Fruit fly (Drosophila melanogaster) whole organism, embryonic: Measurements from ENCODE around the gene CG9166.
A peak's percentile ranks its signal among the peaks of the same experiment; 100 is the strongest.

Source experiments
- Abd-B ChIP-seq: fragments of 200-800 bp; sonication (Bioruptor generic); optimal IDR thresholded peaks from 2 replicates; lab custom pipeline; 2018; ENCODE audit warnings: missing biosample characterization, mild to moderate bottlenecking, missing genetic modification characterization, moderate library complexity
- Ada2b ChIP-seq: fragments of 200-800 bp; sonication (Bioruptor generic); IDR thresholded peaks from 2 replicates; pipeline ENCODE4 v1.3.6; 2022; ENCODE audit warnings: missing biosample characterization, missing genetic modification characterization
- Atf6 ChIP-seq: fragments of 200-800 bp; sonication (Bioruptor generic); IDR thresholded peaks from 2 replicates; pipeline ENCODE4 v1.3.6; 2022; ENCODE audit warnings: missing biosample characterization, missing genetic modification characterization
- Bdp1 ChIP-seq: fragments of 200-800 bp; sonication (Bioruptor generic); optimal IDR thresholded peaks from 3 replicates; lab custom pipeline; 2016; ENCODE audit warnings: missing biosample characterization, missing genetic modification characterization
- BtbVII ChIP-seq: fragments of 200-800 bp; sonication (Bioruptor generic); optimal IDR thresholded peaks from 3 replicates; lab custom pipeline; 2017; ENCODE audit warnings: missing biosample characterization, mild to moderate bottlenecking, missing genetic modification characterization
- CG10366 ChIP-seq: fragments of 200-800 bp; sonication (Bioruptor generic); IDR thresholded peaks from 2 replicates; pipeline ENCODE4 v1.3.6; 2022; ENCODE audit warnings: missing biosample characterization, missing genetic modification characterization
- CG11456 ChIP-seq: fragments of 200-800 bp; sonication (Bioruptor generic); IDR thresholded peaks from 3 replicates; pipeline ENCODE4 v1.3.6; 2022; ENCODE audit warnings: missing biosample characterization, missing genetic modification characterization
- CG11504 ChIP-seq: fragments of 200-800 bp; sonication (Bioruptor generic); optimal IDR thresholded peaks from 3 replicates; lab custom pipeline; 2019; ENCODE audit warnings: missing biosample characterization, mild to moderate bottlenecking, missing genetic modification characterization, moderate library complexity
- CG13894 ChIP-seq: fragments of 200-800 bp; sonication (Bioruptor generic); optimal IDR thresholded peaks from 3 replicates; lab custom pipeline; 2018; ENCODE audit warnings: missing biosample characterization, mild to moderate bottlenecking, missing genetic modification characterization, moderate library complexity
- CG15011 ChIP-seq: fragments of 200-800 bp; sonication (Bioruptor generic); optimal IDR thresholded peaks from 3 replicates; lab custom pipeline; 2018; ENCODE audit warnings: missing biosample characterization, mild to moderate bottlenecking, missing genetic modification characterization
- CG15269 ChIP-seq: fragments of 200-800 bp; sonication (Bioruptor generic); optimal IDR thresholded peaks from 2 replicates; lab custom pipeline; 2018; ENCODE audit warnings: missing biosample characterization, mild to moderate bottlenecking, missing genetic modification characterization, moderate library complexity
- CG1529 ChIP-seq: fragments of 200-800 bp; sonication (Bioruptor generic); optimal IDR thresholded peaks from 3 replicates; lab custom pipeline; 2018; ENCODE audit warnings: missing biosample characterization, missing genetic modification characterization
- CG15514 ChIP-seq: fragments of 200-800 bp; sonication (Bioruptor generic); optimal IDR thresholded peaks from 3 replicates; lab custom pipeline; 2017; ENCODE audit warnings: missing biosample characterization, missing genetic modification characterization, mild to moderate bottlenecking, moderate library complexity, missing genetic modification reagents
- CG15696 ChIP-seq: fragments of 200-800 bp; sonication (Bioruptor generic); optimal IDR thresholded peaks from 2 replicates; lab custom pipeline; 2019; ENCODE audit warnings: missing biosample characterization, mild to moderate bottlenecking, missing genetic modification characterization, moderate library complexity
- CG17359 ChIP-seq: fragments of 200-800 bp; sonication (Bioruptor generic); optimal IDR thresholded peaks from 3 replicates; lab custom pipeline; 2018; ENCODE audit warnings: missing biosample characterization, mild to moderate bottlenecking, missing genetic modification characterization, moderate library complexity
- CG18011 ChIP-seq: fragments of 200-800 bp; sonication (Bioruptor generic); optimal IDR thresholded peaks from 2 replicates; lab custom pipeline; 2017; ENCODE audit warnings: missing biosample characterization, missing genetic modification characterization, mild to moderate bottlenecking, moderate library complexity, missing genotype
- CG2199 ChIP-seq: fragments of 200-800 bp; sonication (Bioruptor generic); IDR thresholded peaks from 3 replicates; pipeline ENCODE4 v1.3.6; 2022; ENCODE audit warnings: missing biosample characterization, missing genetic modification characterization
- CG33557 ChIP-seq: fragments of 200-800 bp; sonication (Bioruptor generic); optimal IDR thresholded peaks from 2 replicates; lab custom pipeline; 2019; ENCODE audit warnings: missing biosample characterization, mild to moderate bottlenecking, missing genetic modification characterization, moderate library complexity
- CG5180 ChIP-seq: fragments of 200-800 bp; sonication (Bioruptor generic); optimal IDR thresholded peaks from 3 replicates; lab custom pipeline; 2017; ENCODE audit warnings: missing biosample characterization, missing genetic modification characterization, mild to moderate bottlenecking, moderate library complexity, missing genetic modification reagents
- CG6765 ChIP-seq: fragments of 200-800 bp; sonication (Bioruptor generic); optimal IDR thresholded peaks from 3 replicates; lab custom pipeline; 2017; ENCODE audit warnings: missing biosample characterization, mild to moderate bottlenecking, missing genetic modification characterization
- CG7271 ChIP-seq: fragments of 200-800 bp; sonication (Bioruptor generic); optimal IDR thresholded peaks from 2 replicates; lab custom pipeline; 2018; ENCODE audit warnings: missing biosample characterization, mild to moderate bottlenecking, missing genetic modification characterization, moderate library complexity
- CG9797 ChIP-seq: fragments of 200-800 bp; sonication (Bioruptor generic); optimal IDR thresholded peaks from 3 replicates; lab custom pipeline; 2018; ENCODE audit warnings: missing biosample characterization, mild to moderate bottlenecking, missing genetic modification characterization
- CkIIα-i1 ChIP-seq: fragments of 200-800 bp; sonication (Bioruptor generic); IDR thresholded peaks from 2 replicates; pipeline ENCODE4 v1.3.6; 2022; ENCODE audit warnings: missing biosample characterization, missing genetic modification characterization
- D19A ChIP-seq: fragments of 200-800 bp; optimal IDR thresholded peaks from 3 replicates; lab custom pipeline; 2019; ENCODE audit warnings: missing biosample characterization, mild to moderate bottlenecking, missing genetic modification characterization, moderate library complexity
- Doc2 ChIP-seq: fragments of 200-800 bp; sonication (Bioruptor generic); IDR thresholded peaks from 2 replicates; pipeline ENCODE4 v1.3.6; 2022; ENCODE audit warnings: missing biosample characterization, missing genetic modification characterization
- Doc3 ChIP-seq: fragments of 200-800 bp; sonication (Bioruptor generic); IDR thresholded peaks from 3 replicates; pipeline ENCODE4 v1.3.6; 2022; ENCODE audit warnings: missing biosample characterization, missing genetic modification characterization; ENCODE audit not compliant: partially characterized antibody
- ERR ChIP-seq: fragments of 200-800 bp; sonication (Bioruptor generic); optimal IDR thresholded peaks from 2 replicates; lab custom pipeline; 2016; ENCODE audit warnings: missing biosample characterization, missing genetic modification characterization
- H15 ChIP-seq: fragments of 200-800 bp; sonication (Bioruptor generic); IDR thresholded peaks from 3 replicates; pipeline ENCODE4 v1.3.6; 2022; ENCODE audit warnings: missing biosample characterization, missing genetic modification characterization
- Jarid2 ChIP-seq: fragments of 200-800 bp; sonication (Bioruptor generic); optimal IDR thresholded peaks from 3 replicates; lab custom pipeline; 2017; ENCODE audit warnings: mild to moderate bottlenecking, missing biosample characterization, missing genetic modification reagents, missing genetic modification characterization
- Mes4 ChIP-seq: fragments of 200-800 bp; sonication (Bioruptor generic); optimal IDR thresholded peaks from 2 replicates; lab custom pipeline; 2016; ENCODE audit warnings: missing biosample characterization, missing genetic modification characterization
- NC2β ChIP-seq: fragments of 200-800 bp; sonication (Bioruptor generic); optimal IDR thresholded peaks from 2 replicates; lab custom pipeline; 2016; ENCODE audit warnings: missing biosample characterization, missing genetic modification characterization
- Nf-YC ChIP-seq: fragments of 200-800 bp; optimal IDR thresholded peaks from 3 replicates; lab custom pipeline; 2019; ENCODE audit warnings: missing biosample characterization, mild to moderate bottlenecking, missing genetic modification characterization, moderate library complexity
- NfI ChIP-seq: fragments of 200-800 bp; sonication (Bioruptor generic); optimal IDR thresholded peaks from 3 replicates; lab custom pipeline; 2018; ENCODE audit warnings: missing biosample characterization, mild to moderate bottlenecking, missing genetic modification characterization, moderate library complexity
- Ptx1 ChIP-seq: fragments of 200-800 bp; sonication (Bioruptor generic); IDR thresholded peaks from 2 replicates; pipeline ENCODE4 v1.3.6; 2022; ENCODE audit warnings: missing biosample characterization, missing genetic modification characterization
- Rfx ChIP-seq: fragments of 200-800 bp; sonication (Bioruptor generic); IDR thresholded peaks from 2 replicates; pipeline ENCODE4 v1.3.6; 2022; ENCODE audit warnings: missing biosample characterization, missing genetic modification characterization
- Sin3A ChIP-seq: fragments of >200 bp; optimal IDR thresholded peaks from 2 replicates; lab custom pipeline; 2018
- ab ChIP-seq: fragments of 200-800 bp; sonication (Bioruptor generic); optimal IDR thresholded peaks from 2 replicates; lab custom pipeline; 2016; ENCODE audit warnings: missing biosample characterization, missing genetic modification characterization
- abd-A ChIP-seq: fragments of 200-800 bp; sonication (Bioruptor generic); optimal IDR thresholded peaks from 3 replicates; lab custom pipeline; 2019; ENCODE audit warnings: missing biosample characterization, mild to moderate bottlenecking, missing genetic modification characterization, moderate library complexity
- ase ChIP-seq: fragments of 200-800 bp; sonication (Bioruptor generic); IDR thresholded peaks from 3 replicates; pipeline ENCODE4 v1.3.6; 2022; ENCODE audit warnings: missing biosample characterization, missing genetic modification characterization
- dati ChIP-seq: fragments of 200-800 bp; sonication (Bioruptor generic); IDR thresholded peaks from 2 replicates; pipeline ENCODE4 v1.3.6; 2022; ENCODE audit warnings: missing biosample characterization, missing genetic modification characterization
- exex ChIP-seq: fragments of 200-800 bp; sonication (Bioruptor generic); optimal IDR thresholded peaks from 4 replicates; lab custom pipeline; 2018; ENCODE audit warnings: missing biosample characterization, mild to moderate bottlenecking, missing genetic modification characterization, moderate library complexity
- hbn ChIP-seq: fragments of 200-800 bp; sonication (Bioruptor generic); IDR thresholded peaks from 2 replicates; pipeline ENCODE4 v1.3.6; 2022; ENCODE audit warnings: missing biosample characterization, missing genetic modification characterization; ENCODE audit not compliant: partially characterized antibody
- jigr1 ChIP-seq: fragments of 200-800 bp; sonication (Bioruptor generic); IDR thresholded peaks from 3 replicates; pipeline ENCODE4 v1.3.6; 2022; ENCODE audit warnings: missing biosample characterization, missing genetic modification characterization
- kah ChIP-seq: fragments of 200-800 bp; sonication (Bioruptor generic); optimal IDR thresholded peaks from 2 replicates; lab custom pipeline; 2018; ENCODE audit warnings: missing biosample characterization, mild to moderate bottlenecking, missing genetic modification characterization
- luna ChIP-seq: fragments of 200-800 bp; sonication (Bioruptor generic); optimal IDR thresholded peaks from 2 replicates; lab custom pipeline; 2016; ENCODE audit warnings: missing biosample characterization, missing genetic modification characterization
- nmo ChIP-seq: fragments of 200-800 bp; sonication (Bioruptor generic); optimal IDR thresholded peaks from 2 replicates; lab custom pipeline; 2018; ENCODE audit warnings: missing biosample characterization, mild to moderate bottlenecking, missing genetic modification characterization, moderate library complexity
- odd ChIP-seq: fragments of 200-800 bp; sonication (Bioruptor generic); optimal IDR thresholded peaks from 2 replicates; lab custom pipeline; 2017; ENCODE audit warnings: missing biosample characterization, mild to moderate bottlenecking, missing genetic modification characterization
- p53 ChIP-seq: fragments of 200-800 bp; sonication (Bioruptor generic); optimal IDR thresholded peaks from 2 replicates; lab custom pipeline; 2016; ENCODE audit warnings: missing biosample characterization, missing genetic modification characterization
- sd ChIP-seq: fragments of 200-800 bp; sonication (Bioruptor generic); optimal IDR thresholded peaks from 3 replicates; lab custom pipeline; 2018; ENCODE audit warnings: missing biosample characterization, mild to moderate bottlenecking, missing genetic modification characterization, moderate library complexity
- trh ChIP-seq: fragments of 200-800 bp; sonication (Bioruptor generic); optimal IDR thresholded peaks from 2 replicates; lab custom pipeline; 2016; ENCODE audit warnings: missing biosample characterization, missing genetic modification characterization
- tup ChIP-seq: fragments of 200-800 bp; sonication (Bioruptor generic); optimal IDR thresholded peaks from 2 replicates; lab custom pipeline; 2016; ENCODE audit warnings: missing biosample characterization, mild to moderate bottlenecking, missing genetic modification characterization, moderate library complexity

CG9166 gene

DNA sequence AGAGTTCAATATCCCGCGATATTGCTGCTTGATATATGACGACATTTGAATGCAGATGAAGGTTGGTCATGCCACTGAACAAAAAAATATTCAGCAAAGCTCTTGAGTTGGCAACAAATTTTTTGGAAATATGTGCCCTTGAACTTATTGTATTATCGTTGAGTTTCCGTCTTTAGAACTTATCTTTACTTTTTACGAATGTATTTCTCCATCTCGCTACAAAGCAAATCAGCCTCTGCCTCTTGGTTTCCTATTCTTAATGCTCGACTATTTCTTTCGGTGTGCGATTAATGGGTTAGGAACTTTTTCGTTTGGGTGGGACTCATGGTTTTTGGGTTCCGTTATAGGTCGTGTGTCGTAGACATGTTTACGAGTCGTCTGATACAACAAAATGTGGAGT is 27.8 kb upstream of the CG9166 start (continued):
- TF ChIP-seq CG15269 (tag; lab: Kevin White, UChicago) (peak; percentile 60), CG6765 (GFP tag; lab: Kevin White, UChicago) (no peak), CG17359 (tag; lab: Kevin White, UChicago) (peak; percentile 64), Bdp1 (GFP tag; lab: Kevin White, UChicago) (peak; percentile 12), Abd-B (GFP tag; lab: Kevin White, UChicago) (peak; percentile 76), H15 (GFP tag; lab: Robert Waterston, UW) (peak; percentile 66; the same call in 2 of the 3 replicates), CG33557 (GFP tag; lab: Kevin White, UChicago) (peak; percentile 88), Doc2 (no peak), exex (tag; lab: Kevin White, UChicago) (no peak), abd-A (tag; lab: Kevin White, UChicago) (no peak), CG5180 (GFP tag; lab: Kevin White, UChicago) (no peak), CG11504 (peak; percentile 81), jigr1 (GFP tag; lab: Robert Waterston, UW) (no peak), CG11456 (GFP tag; lab: Robert Waterston, UW) (0 out of 3 replicates have a peak, but pooled peaks have one; percentile 50), CG9797 (GFP tag; lab: Kevin White, UChicago) (no peak), CG15696 (peak; percentile 8), CG15514 (GFP tag; lab: Kevin White, UChicago) (no peak), hbn (GFP tag; lab: Robert Waterston, UW) (no peak), CG7271 (tag; lab: Kevin White, UChicago) (peak; percentile 18), Jarid2 (GFP tag; lab: Kevin White, UChicago) (peak; percentile 9), tup (GFP tag; lab: Kevin White, UChicago) (no peak), Ada2b (GFP tag; lab: Robert Waterston, UW) (peak; percentile 30; the same call in 1 of the 2 replicates), Nf-YC (tag; lab: Kevin White, UChicago) (no peak), odd (peak; percentile 63), NC2β (GFP tag; lab: Kevin White, UChicago) (peak; percentile 70), BtbVII (peak; percentile 44), dati (GFP tag; lab: Robert Waterston, UW) (no peak), CG18011 (GFP tag; lab: Kevin White, UChicago) (peak; percentile 24), Atf6 (GFP tag; lab: Robert Waterston, UW) (no peak), Sin3A (no peak), ase (GFP tag; lab: Robert Waterston, UW) (0 out of 3 replicates have a peak, but pooled peaks have one; percentile 13), CG1529 (GFP tag; lab: Kevin White, UChicago) (peak; percentile 74), Doc3 (GFP tag; lab: Robert Waterston, UW) (no peak), Ptx1 (peak; percentile 41), Rfx (GFP tag; lab: Robert Waterston, UW) (no peak), CG2199 (GFP tag; lab: Robert Waterston, UW) (0 out of 3 replicates have a peak, but pooled peaks have one; percentile 53), kah (GFP tag; lab: Kevin White, UChicago) (no peak), ERR (GFP tag; lab: Kevin White, UChicago) (peak; percentile 42), CkIIα-i1 (GFP tag; lab: Robert Waterston, UW) (no peak), CG13894 (no peak), nmo (GFP tag; lab: Kevin White, UChicago) (peak; percentile 89), CG15011 (no peak), CG10366 (GFP tag; lab: Robert Waterston, UW) (peak; percentile 61; the same call in 1 of the 2 replicates), luna (GFP tag; lab: Kevin White, UChicago) (no peak), trh (GFP tag; lab: Kevin White, UChicago) (peak; percentile 24), D19A (peak; percentile 73), ab (GFP tag; lab: Kevin White, UChicago) (no peak), NfI (peak; percentile 68), p53 (peak; percentile 4), Mes4 (GFP tag; lab: Kevin White, UChicago) (peak; percentile 69), sd (peak; percentile 49)
